Fruit fly (Drosophila melanogaster) whole organism, wandering third instar larva: ENCODE data around the gene mad2.
A peak's percentile ranks its signal among the peaks of the same experiment; 100 is the strongest.

ENCODE experiments used
- CG32264 ChIP-seq: fragments of 200-800 bp; sonication (Bioruptor generic); optimal IDR thresholded peaks from 2 replicates; lab custom pipeline; 2016; ENCODE audit warnings: missing biosample characterization, missing genetic modification characterization
- CG9705 ChIP-seq: fragments of 200-800 bp; sonication (Bioruptor generic); optimal IDR thresholded peaks from 2 replicates; lab custom pipeline; 2018; ENCODE audit warnings: missing biosample characterization, mild to moderate bottlenecking, missing genetic modification characterization
- Dfd ChIP-seq: fragments of >200 bp; optimal IDR thresholded peaks from 2 replicates; lab custom pipeline; 2017; ENCODE audit warnings: missing biosample characterization, missing genetic modification characterization
- Dif ChIP-seq: fragments of 200-275, 200-300 bp; sonication (Bioruptor generic); optimal IDR thresholded peaks from 2 replicates; lab custom pipeline; 2018; ENCODE audit warnings: missing biosample characterization, missing genetic modification characterization; ENCODE audit not compliant: partially characterized antibody
- GATAd ChIP-seq: sonication (Bioruptor generic); optimal IDR thresholded peaks from 2 replicates; lab custom pipeline; 2016; ENCODE audit warnings: missing biosample characterization, missing genetic modification characterization
- HLH106 ChIP-seq: fragments of 200-800 bp; optimal IDR thresholded peaks from 3 replicates; lab custom pipeline; 2019; ENCODE audit warnings: missing biosample characterization, mild to moderate bottlenecking, missing genetic modification characterization, moderate library complexity
- Hnf4 ChIP-seq: fragments of 200-800 bp; sonication (Bioruptor generic); optimal IDR thresholded peaks from 2 replicates; lab custom pipeline; 2016; ENCODE audit warnings: missing biosample characterization, mild to moderate bottlenecking, missing genetic modification characterization
- Hr78 ChIP-seq: fragments of >200 bp; optimal IDR thresholded peaks from 2 replicates; lab custom pipeline; 2017; ENCODE audit warnings: missing biosample characterization, missing genetic modification characterization
- Hr83 ChIP-seq: fragments of 200-300 bp; sonication (Bioruptor generic); optimal IDR thresholded peaks from 2 replicates; lab custom pipeline; 2016; ENCODE audit warnings: missing biosample characterization, mild to moderate bottlenecking, missing genetic modification characterization, moderate library complexity; ENCODE audit not compliant: poor library complexity, severe bottlenecking
- Jra ChIP-seq: sonication (Bioruptor generic); optimal IDR thresholded peaks from 2 replicates; lab custom pipeline; 2016; ENCODE audit warnings: missing biosample characterization, missing genetic modification characterization
- Mio ChIP-seq: sonication (Bioruptor generic); optimal IDR thresholded peaks from 2 replicates; lab custom pipeline; 2016; ENCODE audit warnings: missing biosample characterization, missing genetic modification characterization
- Myc ChIP-seq: fragments of >200 bp; optimal IDR thresholded peaks from 2 replicates; lab custom pipeline; 2017
- N ChIP-seq: fragments of >200 bp; optimal IDR thresholded peaks from 2 replicates; lab custom pipeline; 2018; ENCODE audit warnings: missing biosample characterization, missing external identifiers, missing genetic modification characterization
- OdsH ChIP-seq: fragments of 200-800 bp; sonication (Bioruptor generic); optimal IDR thresholded peaks from 2 replicates; lab custom pipeline; 2016; ENCODE audit warnings: missing biosample characterization, mild to moderate bottlenecking, missing genetic modification characterization
- Rel ChIP-seq, 2 experiments: fragments of 200-800 bp; sonication (Bioruptor generic) in 1 of 2; optimal IDR thresholded peaks; 2 replicates in 1 of 2; 3 replicates in 1 of 2; lab custom pipeline; 2016 to 2019; ENCODE audit warnings: mild to moderate bottlenecking in 2 of 2, missing biosample characterization in 2 of 2, missing genetic modification characterization in 2 of 2, moderate library complexity in 1 of 2
- Sp1 ChIP-seq: fragments of 200-800 bp; sonication (Bioruptor generic); optimal IDR thresholded peaks from 3 replicates; lab custom pipeline; 2019; ENCODE audit warnings: missing biosample characterization, mild to moderate bottlenecking, missing genetic modification characterization, moderate library complexity
- Vsx2 ChIP-seq: fragments of 200-300, 225-300 bp; sonication (Bioruptor generic); optimal IDR thresholded peaks from 2 replicates; lab custom pipeline; 2018; ENCODE audit warnings: missing biosample characterization, missing genetic modification characterization; ENCODE audit not compliant: partially characterized antibody
- br ChIP-seq: fragments of 200-800 bp; sonication (Bioruptor generic); optimal IDR thresholded peaks from 2 replicates; lab custom pipeline; 2016; ENCODE audit warnings: missing biosample characterization, missing genetic modification characterization
- brk ChIP-seq: fragments of 200-800 bp; sonication (Bioruptor generic); optimal IDR thresholded peaks from 2 replicates; lab custom pipeline; 2016; ENCODE audit warnings: missing biosample characterization, mild to moderate bottlenecking, missing genetic modification characterization
- dl ChIP-seq, 2 experiments: fragments of 175-275, 200-275 bp in 1 of 2; fragments of 200-275 bp in 1 of 2; sonication (Bioruptor generic); optimal IDR thresholded peaks; lab custom pipeline; 2018; ENCODE audit warnings: mild to moderate bottlenecking in 2 of 2, missing biosample characterization in 2 of 2, missing genetic modification characterization in 2 of 2, moderate library complexity in 2 of 2; ENCODE audit not compliant: partially characterized antibody in 2 of 2, insufficient read depth in 1 of 2
- dmrt93B ChIP-seq: fragments of 200-800 bp; sonication (Bioruptor generic); optimal IDR thresholded peaks from 2 replicates; lab custom pipeline; 2018; ENCODE audit warnings: missing biosample characterization, mild to moderate bottlenecking, missing genetic modification characterization
- dsf ChIP-seq: sonication (Bioruptor generic); optimal IDR thresholded peaks from 2 replicates; lab custom pipeline; 2016; ENCODE audit warnings: missing biosample characterization, missing genetic modification characterization, borderline replicate concordance
- ey ChIP-seq: fragments of 200-800 bp; sonication (Bioruptor generic); optimal IDR thresholded peaks from 2 replicates; lab custom pipeline; 2016; ENCODE audit warnings: missing biosample characterization, missing genetic modification characterization
- foxo ChIP-seq, 2 experiments: fragments of 200-800 bp; sonication (Bioruptor generic); optimal IDR thresholded peaks; 2 replicates in 1 of 2; 3 replicates in 1 of 2; lab custom pipeline; 2016 to 2017; ENCODE audit warnings: missing biosample characterization in 2 of 2, missing genetic modification characterization in 2 of 2
- fru ChIP-seq: fragments of 200-800 bp; sonication (Bioruptor generic); optimal IDR thresholded peaks from 3 replicates; lab custom pipeline; 2016; ENCODE audit warnings: missing biosample characterization, mild to moderate bottlenecking, missing genetic modification characterization
- h ChIP-seq: fragments of 200-800 bp; sonication (Bioruptor generic); optimal IDR thresholded peaks from 3 replicates; lab custom pipeline; 2016; ENCODE audit warnings: missing biosample characterization, mild to moderate bottlenecking, missing genetic modification characterization
- jim ChIP-seq: fragments of 175-275, 200-325 bp; sonication (Bioruptor generic); optimal IDR thresholded peaks from 2 replicates; lab custom pipeline; 2016; ENCODE audit warnings: missing biosample characterization, mild to moderate bottlenecking, missing genetic modification characterization
- lola ChIP-seq: fragments of >200 bp; optimal IDR thresholded peaks from 2 replicates; lab custom pipeline; 2017; ENCODE audit warnings: missing biosample characterization, missing genetic modification characterization
- pan ChIP-seq: fragments of >200 bp; optimal IDR thresholded peaks from 2 replicates; lab custom pipeline; 2017
- psq ChIP-seq: fragments of 200-800 bp; sonication (Bioruptor generic); optimal IDR thresholded peaks from 3 replicates; lab custom pipeline; 2017; ENCODE audit warnings: missing biosample characterization, mild to moderate bottlenecking, missing genetic modification characterization, moderate library complexity
- rgr ChIP-seq: fragments of 200-800 bp; sonication (Bioruptor generic); optimal IDR thresholded peaks from 3 replicates; lab custom pipeline; 2016; ENCODE audit warnings: missing biosample characterization, mild to moderate bottlenecking, missing genetic modification characterization
- sage ChIP-seq: fragments of 200-800 bp; sonication (Bioruptor generic); optimal IDR thresholded peaks from 2 replicates; lab custom pipeline; 2016; ENCODE audit warnings: missing biosample characterization, mild to moderate bottlenecking, missing genetic modification characterization
- sv ChIP-seq: fragments of 200-800 bp; sonication (Bioruptor generic); optimal IDR thresholded peaks from 3 replicates; lab custom pipeline; 2016; ENCODE audit warnings: missing biosample characterization, missing genetic modification characterization
- usp ChIP-seq: fragments of >200 bp; optimal IDR thresholded peaks from 2 replicates; lab custom pipeline; 2017; ENCODE audit warnings: missing biosample characterization, missing genetic modification characterization
- woc ChIP-seq: sonication (Bioruptor generic); optimal IDR thresholded peaks from 2 replicates; lab custom pipeline; 2016; ENCODE audit warnings: missing biosample characterization, mild to moderate bottlenecking, missing genetic modification characterization

Gene mad2

DNA sequence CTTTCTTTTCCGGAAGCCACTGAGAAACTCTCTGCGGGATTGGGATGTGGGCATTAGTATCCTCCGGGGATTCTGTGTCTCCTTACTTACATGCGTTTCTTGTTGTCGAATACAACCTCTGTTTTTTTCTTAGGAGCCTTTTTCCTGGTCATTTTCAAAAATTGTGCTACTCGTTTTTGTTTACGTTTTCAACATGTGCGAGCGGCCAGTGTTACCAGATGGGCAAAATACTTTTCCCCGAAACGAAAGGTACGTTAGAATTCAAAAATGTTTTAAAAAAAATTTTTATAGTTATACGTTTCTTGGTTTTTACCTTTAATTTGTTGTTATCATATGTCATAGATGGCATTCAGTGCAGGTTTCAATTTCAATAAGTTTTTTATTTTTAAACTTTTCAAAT is 35.8 kb downstream of the mad2 start, which contains the start of gene vito:
vito (minus strand) TSS at position 220 of the 400 bp plus-strand sequence.
- no peak for TF ChIP-seq psq (GFP tag; lab: Kevin White, UChicago)
- TF ChIP-seq HLH106 (tag; lab: Kevin White, UChicago): no peak
- no peak for TF ChIP-seq Vsx2 (GFP tag; lab: Kevin White, UChicago)
- no peak for TF ChIP-seq GATAd (GFP tag; lab: Kevin White, UChicago)
- no peak for TF ChIP-seq fru (GFP tag; lab: Kevin White, UChicago)
- no peak for TF ChIP-seq dsf (GFP tag; lab: Kevin White, UChicago)
- TF ChIP-seq Jra: no peak
- TF ChIP-seq usp (GFP tag; lab: Kevin White, UChicago): no peak
- TF ChIP-seq, all 38 proteins: peak for 0

DNA sequence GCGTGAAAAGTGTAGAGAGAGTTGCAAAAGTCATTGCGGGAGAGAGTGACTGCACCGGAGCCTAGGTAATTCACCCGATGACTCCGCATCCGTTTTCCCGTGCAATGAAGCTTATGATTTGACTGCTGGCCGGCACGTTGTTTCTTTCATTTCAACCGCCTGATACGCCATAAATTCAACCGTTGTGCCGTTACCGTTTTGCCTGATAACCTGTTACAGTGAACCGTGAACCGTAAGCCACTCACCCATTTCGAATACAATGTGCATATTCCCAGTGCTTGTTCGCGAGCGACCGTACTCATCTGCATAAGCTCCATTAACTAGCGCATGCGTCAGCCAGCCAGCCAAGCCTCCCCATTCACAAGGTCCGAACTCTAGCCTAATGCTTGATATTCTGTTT is 38.1 kb downstream of the mad2 start:
- TF ChIP-seq h (no peak), Rel (GFP tag; optimal IDR thresholded peaks at IDR 0.05; lab: Kevin White, UChicago) (no peak), Rel (tag; optimal IDR thresholded peaks at IDR 0.05; lab: Kevin White, UChicago) (peak; percentile 35)

- no peak for TF ChIP-seq Vsx2 (GFP tag; lab: Kevin White, UChicago)
- TF ChIP-seq foxo (GFP tag; optimal IDR thresholded peaks at IDR 0.05; lab: Kevin White, UChicago): peak; percentile 60 to 93
- peak; percentile 89 for TF ChIP-seq sv (GFP tag; lab: Kevin White, UChicago)
- no peak for TF ChIP-seq lola (GFP tag; lab: Kevin White, UChicago)
- peak; percentile 93 for TF ChIP-seq fru (GFP tag; lab: Kevin White, UChicago)
- peak; percentile 88 for TF ChIP-seq jim (GFP tag; lab: Kevin White, UChicago)
- peak; percentile 66 for TF ChIP-seq Mio (GFP tag; lab: Kevin White, UChicago)
- no peak for TF ChIP-seq Dfd (GFP tag; lab: Kevin White, UChicago)
- TF ChIP-seq HLH106 (tag; lab: Kevin White, UChicago): peak; percentile 89
- peak; percentile 73 for TF ChIP-seq CG9705 (GFP tag; lab: Kevin White, UChicago)
- peak; percentile 14 for TF ChIP-seq dsf (GFP tag; lab: Kevin White, UChicago)
- peak; percentile 45 for TF ChIP-seq psq (GFP tag; lab: Kevin White, UChicago)
- TF ChIP-seq ey (GFP tag; lab: Kevin White, UChicago): peak; percentile 93
- TF ChIP-seq Jra: peak; percentile 89
- TF ChIP-seq woc (GFP tag; lab: Kevin White, UChicago): peak; percentile 95
- no peak for TF ChIP-seq dmrt93B (GFP tag; lab: Kevin White, UChicago)
- no peak for TF ChIP-seq usp (GFP tag; lab: Kevin White, UChicago)
- TF ChIP-seq Dif: peak; percentile 49
- TF ChIP-seq sage: no peak
- no peak for TF ChIP-seq Rel (GFP tag; optimal IDR thresholded peaks at IDR 0.05; lab: Kevin White, UChicago)
- TF ChIP-seq Rel (tag; optimal IDR thresholded peaks at IDR 0.05; lab: Kevin White, UChicago): peak; percentile 86
- peak; percentile 92 for TF ChIP-seq Myc (lab: Kevin White, UChicago)
- peak in 1 of 2 experiments; percentile 41 for TF ChIP-seq dl (GFP tag; optimal IDR thresholded peaks at IDR 0.05; lab: Kevin White, UChicago; ENCODE audit: insufficient read depth in 1 of 2, partially characterized antibody in 2 of 2)
- peak; percentile 88 for TF ChIP-seq Sp1 (GFP tag; lab: Kevin White, UChicago)
- TF ChIP-seq pan (lab: Kevin White, UChicago): no peak
- no peak for TF ChIP-seq N (GFP tag; lab: Kevin White, UChicago)
- TF ChIP-seq CG32264 (GFP tag; lab: Kevin White, UChicago): peak; percentile 85
- TF ChIP-seq br: peak; percentile 94
- TF ChIP-seq Hr78 (GFP tag; lab: Kevin White, UChicago): no peak
- TF ChIP-seq h: peak; percentile 93
- TF ChIP-seq Hr83: peak; percentile 59
- peak; percentile 94 for TF ChIP-seq OdsH (GFP tag; lab: Kevin White, UChicago)
- TF ChIP-seq brk: no peak
- peak; percentile 100 for TF ChIP-seq GATAd (GFP tag; lab: Kevin White, UChicago)
- peak; percentile 91 for TF ChIP-seq rgr (GFP tag; lab: Kevin White, UChicago)
- TF ChIP-seq Hnf4 (GFP tag; lab: Kevin White, UChicago): no peak
Observed at dm6 chr3L:5770817-5771425, 42.0 kb downstream of the mad2 start.
